Fruit fly (Drosophila melanogaster): Measurements from ENCODE around the gene CG32727.

The CG32727 gene

DNA sequence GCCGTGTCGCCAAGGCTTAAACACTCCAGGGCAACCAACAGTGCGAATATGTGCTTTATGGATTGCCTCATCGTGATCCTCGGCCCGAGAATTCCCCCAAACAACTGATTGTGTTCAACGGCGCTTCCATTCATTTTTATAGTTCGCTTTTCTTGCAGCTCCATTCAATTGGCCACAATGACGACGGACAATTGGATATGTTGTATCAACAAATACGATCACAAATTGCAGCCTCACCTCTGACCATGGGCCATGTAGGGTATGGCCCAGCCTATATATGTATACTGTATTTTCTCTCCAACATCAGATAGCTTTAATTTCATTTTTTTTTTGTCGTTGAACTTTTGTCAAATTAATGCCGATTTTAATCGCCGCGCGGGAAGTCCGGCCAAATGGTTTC, 17.7 kb downstream of the CG32727 start, which contains the start of gene CG15036:
Gene CG15036 (minus strand): TSS at position 101 of the 400 bp plus-strand sequence.
- no peak for TF ChIP-seq CG17801 (GFP tag; optimal IDR thresholded peaks at IDR 0.05; ENCODE audit: partially characterized antibody)

DNA sequence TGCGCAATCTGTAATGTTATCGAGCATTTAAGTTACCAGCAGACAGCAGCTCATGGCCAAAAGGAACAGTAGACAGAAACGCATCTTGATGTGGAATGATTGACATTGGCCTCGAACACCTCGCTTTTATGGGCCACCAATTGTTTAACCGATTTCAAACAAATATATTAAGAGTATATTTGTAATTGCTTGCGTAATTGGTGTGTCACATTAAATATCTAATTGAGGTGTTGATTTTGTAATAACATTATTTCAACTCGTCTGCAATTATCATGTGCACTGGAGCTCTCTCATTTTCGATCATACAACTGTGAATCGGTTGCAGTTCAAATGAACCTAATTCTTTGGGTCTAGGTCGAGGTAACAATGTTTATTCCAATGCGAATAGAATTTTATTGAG, 18.6 kb downstream of the CG32727 start, which contains the start of gene CG32726:
Gene CG32726 (minus strand): TSS at position 101 of the 400 bp plus-strand sequence.
- TF ChIP-seq CG17801 (GFP tag; optimal IDR thresholded peaks at IDR 0.05; ENCODE audit: partially characterized antibody), result no peak

dm6 chrX:7432393-7432792, 25.4 kb downstream of the CG32727 start:
- TF ChIP-seq CG17801 (GFP tag; optimal IDR thresholded peaks at IDR 0.05; ENCODE audit: partially characterized antibody), result no peak

DNA sequence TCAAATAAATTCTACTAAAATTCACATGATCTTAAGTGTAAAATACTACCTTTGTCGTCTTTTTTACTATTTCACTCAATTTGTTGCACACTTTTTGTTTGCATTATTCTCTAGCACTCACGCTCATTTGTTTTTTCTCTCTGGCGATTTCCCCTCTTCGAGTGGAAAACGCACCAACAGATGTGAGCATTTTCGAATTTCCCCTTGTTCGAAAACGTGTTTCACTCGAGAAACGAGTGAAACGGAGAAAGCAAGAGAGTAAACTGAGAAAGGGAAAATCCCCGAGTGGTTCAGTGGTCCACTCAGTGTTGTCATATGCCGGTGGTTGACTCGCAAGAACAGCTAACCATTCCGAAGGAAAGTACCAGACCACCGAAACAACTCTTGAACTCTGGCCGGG, 38.0 kb downstream of the CG32727 start:
- TF ChIP-seq CG17801 (GFP tag; optimal IDR thresholded peaks at IDR 0.05; ENCODE audit: partially characterized antibody), result no peak

dm6 chrX:7451909-7452308, 44.9 kb downstream of the CG32727 start, which contains the start of gene CG11368:
TSS of gene CG11368 (plus strand) at chrX:7452209.
- TF ChIP-seq CG17801 (GFP tag; optimal IDR thresholded peaks at IDR 0.05; ENCODE audit: partially characterized antibody), result no peak

DNA sequence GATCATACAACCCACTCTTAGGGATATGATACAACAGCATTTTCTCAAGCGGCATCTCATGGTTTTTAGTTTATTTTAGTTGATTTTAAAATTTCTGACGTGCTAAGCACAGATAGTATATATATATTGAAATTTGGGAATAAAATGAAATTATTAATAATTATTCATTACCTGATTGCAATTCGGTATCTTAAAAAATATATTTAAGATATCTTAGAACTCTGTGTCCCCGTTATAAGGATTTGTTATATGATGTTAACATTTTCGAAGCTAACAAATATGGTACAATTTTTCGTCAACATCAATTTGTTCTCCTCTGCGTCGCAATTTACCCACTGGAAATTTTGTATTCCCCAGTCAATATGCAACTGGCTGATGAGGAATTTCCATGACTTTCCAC, 46.2 kb downstream of the CG32727 start, which contains the start of gene CG43198:
Gene CG43198 (minus strand): TSS at position 101 of the 400 bp plus-strand sequence.
- TF ChIP-seq CG17801 (GFP tag; optimal IDR thresholded peaks at IDR 0.05; ENCODE audit: partially characterized antibody), result no peak

All from ovary, adult (tissue).